Fruit fly (Drosophila melanogaster) whole organism, larva: ENCODE measurements around the gene CG43155.

Experiments
- noc ChIP-seq: fragments of 200-800 bp; sonication (Bioruptor generic); optimal IDR thresholded peaks from 3 replicates; lab custom pipeline; 2019; ENCODE audit warnings: missing biosample characterization, mild to moderate bottlenecking, missing genetic modification characterization, moderate library complexity

CG43155 gene

DNA sequence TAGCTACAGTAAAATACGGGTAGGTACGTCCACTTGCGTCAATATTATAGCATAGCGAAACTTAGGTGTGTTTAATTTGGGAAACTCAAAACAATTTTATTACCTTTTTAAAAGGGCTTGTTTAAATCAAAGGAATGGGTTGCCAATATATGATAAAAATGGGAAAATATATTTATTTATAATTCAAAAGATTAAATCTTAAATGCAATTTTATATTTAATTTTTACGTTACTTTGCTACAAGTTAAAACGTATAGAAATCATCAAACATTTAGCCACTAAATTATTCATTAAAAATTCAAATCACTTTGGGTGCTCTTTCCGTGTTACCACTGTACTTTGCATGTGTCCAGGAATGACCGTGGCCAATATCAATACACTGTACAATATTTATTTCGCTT is 18.6 kb upstream of the CG43155 start:
- peak; percentile 68 for TF ChIP-seq noc (tag; lab: Kevin White, UChicago)

dm6 chrX:11441829-11442634 is 17.6 kb upstream of the CG43155 start, which contains the start of gene Sk1:
TSS of gene Sk1 (plus strand) at chrX:11442539.
- no peak for TF ChIP-seq noc (tag; lab: Kevin White, UChicago)

DNA sequence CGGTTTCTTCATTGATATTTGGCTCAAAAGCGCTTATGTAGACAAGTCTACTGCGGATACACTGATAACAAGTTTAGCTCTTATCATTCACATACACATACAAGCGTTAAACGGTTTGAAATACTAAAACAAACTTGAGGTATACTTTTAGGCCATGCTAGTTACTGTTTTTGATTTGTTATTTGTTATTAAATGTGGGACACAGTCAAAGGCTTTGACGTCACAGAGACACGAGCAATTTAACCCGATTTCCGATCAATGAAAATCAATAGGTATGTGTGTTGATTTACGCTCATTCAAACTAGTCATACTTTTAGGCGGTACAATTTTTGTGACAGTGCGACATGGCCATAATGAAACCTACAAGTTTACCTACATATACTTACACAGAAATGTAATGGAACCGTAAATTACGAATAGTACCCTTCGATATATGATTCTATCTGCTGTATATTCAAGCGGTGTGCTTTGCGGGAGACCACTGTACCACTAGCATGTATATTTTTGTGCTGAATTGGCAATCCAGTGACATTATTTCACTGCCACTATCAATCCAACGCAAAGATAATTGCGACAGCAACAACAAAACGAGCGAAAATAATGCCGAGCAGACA is 12.7 kb upstream of the CG43155 start:
- peak; percentile 96 for TF ChIP-seq noc (tag; lab: Kevin White, UChicago)

- no peak for TF ChIP-seq noc (tag; lab: Kevin White, UChicago)
Measured at dm6 chrX:11448637-11449036, 10.9 kb upstream of the CG43155 start.

DNA sequence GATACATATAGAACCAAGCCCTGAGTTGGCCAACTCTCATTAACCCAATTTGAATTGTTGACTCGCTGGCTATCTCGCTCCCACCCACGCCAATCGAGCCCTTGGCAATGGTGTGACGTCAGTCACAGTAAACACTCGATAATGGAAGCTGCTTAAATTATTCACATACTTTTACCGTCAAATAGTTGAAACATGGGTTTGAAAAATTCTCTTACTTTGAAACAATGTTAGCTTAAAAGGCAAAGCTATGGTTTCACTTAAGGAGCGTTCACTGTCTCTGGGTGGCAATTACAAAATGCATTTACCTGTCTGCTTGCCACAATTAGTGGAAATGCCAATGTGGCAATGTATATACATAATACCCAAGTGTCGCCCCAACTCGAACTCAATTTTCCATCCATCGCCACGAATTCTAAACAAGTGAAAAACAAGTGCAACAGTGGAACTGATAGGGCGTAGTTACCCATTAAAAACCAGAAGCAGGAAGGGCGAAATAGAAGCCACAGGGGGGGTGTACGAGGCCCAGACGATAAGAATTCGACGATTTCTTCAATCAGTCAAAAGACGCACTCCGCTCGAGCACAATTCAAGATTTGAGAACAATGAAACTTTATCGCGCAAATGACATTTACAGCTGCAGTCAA is 10.0 kb upstream of the CG43155 start:
- peak; percentile 82 for TF ChIP-seq noc (tag; lab: Kevin White, UChicago)

- no peak for TF ChIP-seq noc (tag; lab: Kevin White, UChicago)
Measured at dm6 chrX:11450406-11450805, 9.2 kb upstream of the CG43155 start.

dm6 chrX:11451027-11451572 is 8.5 kb upstream of the CG43155 start:
- peak; percentile 67 for TF ChIP-seq noc (tag; lab: Kevin White, UChicago)

DNA sequence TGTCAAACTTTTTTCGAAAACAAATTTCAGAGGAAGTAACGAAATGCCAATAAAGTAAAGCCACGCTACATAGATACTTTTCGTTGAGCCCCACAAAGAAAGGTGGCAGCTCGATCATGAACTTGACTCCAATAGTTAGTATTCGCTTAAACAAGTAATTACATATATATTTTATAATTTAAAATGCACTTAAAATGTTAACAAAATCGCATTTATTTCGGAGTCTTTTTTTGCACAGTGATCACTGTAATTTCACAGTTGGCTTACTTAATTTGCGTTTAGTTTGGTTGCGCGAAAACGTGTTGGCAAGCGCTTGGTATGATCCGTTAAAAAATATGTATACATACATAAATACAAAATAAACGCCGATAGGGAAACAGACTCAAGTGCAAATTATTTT is 8.0 kb upstream of the CG43155 start:
- TF ChIP-seq noc (tag; lab: Kevin White, UChicago): peak; percentile 25

DNA sequence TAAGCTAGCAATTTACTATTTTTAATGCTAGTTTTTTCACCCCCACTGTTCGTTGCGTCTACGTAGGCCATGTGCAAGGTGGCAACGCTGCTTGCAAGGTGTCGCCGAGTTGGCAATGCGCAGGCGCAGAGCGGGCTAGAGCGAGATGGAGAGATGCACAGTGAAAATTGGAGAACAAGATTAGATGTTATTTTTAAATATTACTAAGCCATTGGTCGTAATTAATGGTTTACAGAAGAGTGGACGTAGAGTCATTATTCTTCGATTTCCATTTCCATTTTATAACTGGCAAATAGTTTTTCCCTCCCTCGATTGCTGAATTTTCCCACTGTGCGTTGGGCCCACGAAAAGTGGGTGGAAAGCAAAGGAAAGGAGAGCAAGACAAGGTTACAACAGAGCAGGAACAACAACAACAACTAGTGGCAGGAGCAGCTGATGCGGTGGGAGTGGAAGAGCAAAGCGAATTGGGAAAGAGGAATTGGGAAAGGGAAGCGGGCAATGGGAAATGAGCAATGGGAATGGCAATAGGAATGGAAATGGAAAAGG is 6.7 kb upstream of the CG43155 start:
- TF ChIP-seq noc (tag; lab: Kevin White, UChicago): no peak

DNA sequence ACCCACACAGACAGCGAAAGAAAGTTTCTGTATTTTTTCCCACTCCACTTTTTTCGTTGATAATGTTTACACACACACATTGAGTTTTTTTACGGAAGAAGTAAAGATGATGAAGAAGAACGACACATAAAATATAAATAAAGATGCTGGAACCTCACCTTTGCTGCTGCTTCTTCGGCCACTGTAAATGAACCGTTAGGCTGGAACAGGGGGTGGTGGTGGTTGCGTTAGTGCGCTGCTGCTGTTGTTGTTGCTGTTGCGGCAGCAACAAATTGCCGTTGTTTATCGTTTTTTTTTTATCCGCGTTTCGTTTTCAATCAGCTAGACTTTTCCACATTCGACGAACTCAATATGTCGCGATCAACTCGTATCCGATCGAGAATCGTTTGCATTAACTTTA is 5.9 kb upstream of the CG43155 start:
- TF ChIP-seq noc (tag; lab: Kevin White, UChicago): no peak

- TF ChIP-seq noc (tag; lab: Kevin White, UChicago): no peak
Measured at dm6 chrX:11454189-11454882, 5.2 kb upstream of the CG43155 start, which contains the start of the genes Evi5 and HP5. TSS of gene Evi5 (minus strand) at chrX:11454386. TSS of gene HP5 (plus strand) at chrX:11454786.

dm6 chrX:11457149-11457548 is 2.4 kb upstream of the CG43155 start:
- TF ChIP-seq noc (tag; lab: Kevin White, UChicago): no peak

DNA sequence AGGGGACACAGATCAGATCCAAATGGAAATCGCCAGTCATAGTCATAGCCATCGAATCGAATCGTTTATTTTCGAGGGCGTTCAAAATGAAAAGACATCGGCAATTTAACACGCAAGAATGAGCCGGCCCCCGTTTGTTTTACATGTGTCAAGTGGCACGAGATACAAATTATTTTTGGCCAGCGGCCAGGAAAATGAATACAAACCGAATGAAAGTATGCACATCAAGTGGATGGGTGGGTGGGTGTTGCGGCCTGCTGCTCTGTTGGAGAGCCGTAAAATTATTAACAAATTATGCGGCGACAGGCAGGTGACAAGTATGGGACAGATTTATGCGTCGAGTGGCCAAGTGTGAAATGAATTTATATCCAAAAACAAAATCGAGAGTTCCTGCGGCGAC is 4.5 kb downstream of the CG43155 start:
- no peak for TF ChIP-seq noc (tag; lab: Kevin White, UChicago)

- no peak for TF ChIP-seq noc (tag; lab: Kevin White, UChicago)
Measured at dm6 chrX:11466757-11467156, 7.2 kb downstream of the CG43155 start.

DNA sequence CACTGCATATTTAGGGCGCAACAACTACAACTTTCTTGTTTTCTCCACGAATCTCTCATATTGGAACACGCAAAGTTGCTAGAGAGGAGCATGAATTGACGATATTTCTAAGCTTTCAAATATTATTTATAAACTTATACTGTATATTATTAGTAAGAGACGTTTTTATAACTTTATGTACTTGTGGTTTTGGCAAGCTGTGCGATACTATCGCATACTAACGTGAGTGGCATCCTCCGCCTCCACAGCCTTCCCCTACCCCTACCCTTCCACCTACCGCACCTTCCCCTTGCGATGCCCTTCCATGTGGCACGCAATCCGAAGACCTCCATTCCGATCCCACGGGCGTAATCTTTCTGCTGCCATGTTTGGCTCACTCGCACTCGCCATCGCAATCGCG is 8.7 kb downstream of the CG43155 start:
- TF ChIP-seq noc (tag; lab: Kevin White, UChicago): no peak
